Fruit fly (Drosophila melanogaster): ENCODE data around the gene CG4408.

CG4408 gene

DNA sequence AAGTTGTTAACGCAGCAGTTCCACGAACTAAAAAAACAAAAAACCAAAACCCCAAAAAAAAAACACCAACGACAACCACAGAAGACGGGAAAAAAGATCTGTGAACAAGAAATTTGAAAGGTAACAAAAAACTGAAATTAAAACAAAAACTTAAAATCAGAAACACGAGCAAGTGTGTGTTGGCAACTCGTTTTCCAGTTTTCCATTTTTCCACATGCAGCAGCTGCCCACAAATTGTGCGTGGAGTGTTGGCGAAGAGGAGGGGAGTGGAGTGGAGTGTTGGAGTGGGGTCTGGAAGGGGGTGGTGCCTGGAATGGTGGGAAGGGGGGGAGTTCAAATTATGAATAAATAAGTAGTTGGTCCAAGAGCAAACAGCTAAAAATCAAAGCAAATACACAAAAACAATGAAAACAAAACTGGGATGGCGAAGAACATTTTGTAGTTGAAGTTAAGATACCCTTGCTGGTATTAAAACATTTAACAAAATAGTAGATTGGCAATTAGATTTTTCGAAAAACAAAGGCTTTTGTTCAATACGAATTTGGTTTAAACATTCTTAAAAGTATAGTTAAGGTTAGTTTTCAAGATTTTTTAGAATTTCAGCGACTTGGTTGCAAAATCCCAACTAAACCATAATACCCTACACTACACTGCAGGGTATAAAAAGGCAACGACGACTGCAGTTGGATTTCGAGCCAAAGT, 29.9 kb downstream of the CG4408 start (continued):
- TF ChIP-seq CG7963 (GFP tag; IDR thresholded peaks at IDR 0.05; ENCODE audit: partially characterized antibody) (no peak), CG6791 (GFP tag; IDR thresholded peaks at IDR 0.05; ENCODE audit: partially characterized antibody) (no peak), lab (GFP tag; optimal IDR thresholded peaks at IDR 0.05) (peak; percentile 47), pho (GFP tag; optimal IDR thresholded peaks at IDR 0.05) (no peak), tna (GFP tag; IDR thresholded peaks at IDR 0.05; ENCODE audit: partially characterized antibody) (no peak), Oaz (GFP tag; IDR thresholded peaks at IDR 0.05) (no peak), crp (GFP tag; optimal IDR thresholded peaks at IDR 0.05) (no peak), CG4424 (GFP tag; optimal IDR thresholded peaks at IDR 0.05) (peak; percentile 41), CG10654 (GFP tag; optimal IDR thresholded peaks at IDR 0.05) (peak; percentile 22), mld (GFP tag; IDR thresholded peaks at IDR 0.05; ENCODE audit: partially characterized antibody) (no peak), Neu2 (GFP tag; optimal IDR thresholded peaks at IDR 0.05; ENCODE audit: borderline replicate concordance) (no peak), ac (GFP tag; optimal IDR thresholded peaks at IDR 0.05) (no peak), HmgZ (tag; optimal IDR thresholded peaks at IDR 0.05) (no peak), salm (tag; optimal IDR thresholded peaks at IDR 0.05) (peak; percentile 4), lilli (GFP tag; optimal IDR thresholded peaks at IDR 0.05) (peak; percentile 21), Max (GFP tag; optimal IDR thresholded peaks at IDR 0.05) (no peak), HLHmδ (GFP tag; optimal IDR thresholded peaks at IDR 0.05) (no peak), CG32772 (GFP tag; IDR thresholded peaks at IDR 0.05) (no peak), CoRest (tag; optimal IDR thresholded peaks at IDR 0.05) (peak; percentile 46), CG10979 (tag; optimal IDR thresholded peaks at IDR 0.05) (peak; percentile 79), CG7271 (tag; optimal IDR thresholded peaks at IDR 0.05) (no peak), CG8388 (GFP tag; optimal IDR thresholded peaks at IDR 0.05) (peak; percentile 67), CG18476 (GFP tag; optimal IDR thresholded peaks at IDR 0.05) (no peak), CG18619 (GFP tag; optimal IDR thresholded peaks at IDR 0.05) (peak; percentile 30), eyg (GFP tag; optimal IDR thresholded peaks at IDR 0.05) (no peak), HmgD (GFP tag; optimal IDR thresholded peaks at IDR 0.05) (no peak), Optix (GFP tag; IDR thresholded peaks at IDR 0.05) (no peak), D19A (tag; optimal IDR thresholded peaks at IDR 0.05) (peak; percentile 97), CG8281 (tag; optimal IDR thresholded peaks at IDR 0.05) (no peak), peb (GFP tag; IDR thresholded peaks at IDR 0.05) (no peak), H15 (GFP tag; IDR thresholded peaks at IDR 0.05) (no peak), Deaf1 (tag; optimal IDR thresholded peaks at IDR 0.05) (no peak), Sox102F (GFP tag; optimal IDR thresholded peaks at IDR 0.05) (peak; percentile 74), CG15696 (tag; optimal IDR thresholded peaks at IDR 0.05) (no peak), CG32532 (GFP tag; IDR thresholded peaks at IDR 0.05) (no peak), Ada2b (GFP tag; IDR thresholded peaks at IDR 0.05) (no peak), TFAM (GFP tag; optimal IDR thresholded peaks at IDR 0.05) (no peak), mam (GFP tag; optimal IDR thresholded peaks at IDR 0.05) (no peak), ranshi (GFP tag; IDR thresholded peaks at IDR 0.05) (no peak), row (GFP tag; IDR thresholded peaks at IDR 0.05) (peak; percentile 72), CG12391 (tag; optimal IDR thresholded peaks at IDR 0.05) (peak; percentile 57), Nf-YA (GFP tag; IDR thresholded peaks at IDR 0.05) (no peak), Pdp1 (GFP tag; optimal IDR thresholded peaks at IDR 0.05) (peak; percentile 21 to 25), Asciz (GFP tag; optimal IDR thresholded peaks at IDR 0.05) (peak; percentile 15), run (tag; optimal IDR thresholded peaks at IDR 0.05) (no peak), CG10959 (GFP tag; IDR thresholded peaks at IDR 0.05) (no peak), CG11456 (GFP tag; IDR thresholded peaks at IDR 0.05) (no peak), CG10274 (GFP tag; optimal IDR thresholded peaks at IDR 0.05) (peak; percentile 67), CG8924 (tag; optimal IDR thresholded peaks at IDR 0.05) (peak; percentile 32)

Measured in whole organism, embryonic.